Worm (Caenorhabditis elegans) whole organism, young adult: ENCODE results near the gene Y53F4B.27.

Experiments
- F10E7.11 ChIP-seq: sonication (generic microtip); optimal IDR thresholded peaks from 2 replicates; lab custom pipeline; 2017; ENCODE audit warnings: mild to moderate bottlenecking, missing genetic modification characterization, moderate library complexity, missing compliant biosample characterization
- F49E8.2 ChIP-seq: sonication (generic microtip); optimal IDR thresholded peaks from 3 replicates; lab custom pipeline; 2017; ENCODE audit warnings: missing genetic modification characterization, mild to moderate bottlenecking, missing compliant biosample characterization, antibody characterized with exemption, moderate library complexity; ENCODE audit not compliant: insufficient read depth
- F55B11.4 ChIP-seq: sonication (generic microtip); optimal IDR thresholded peaks from 2 replicates; lab custom pipeline; 2016; ENCODE audit warnings: missing compliant biosample characterization, missing genetic modification characterization, borderline replicate concordance; ENCODE audit not compliant: insufficient read depth
- F57A8.1 ChIP-seq: fragments of 200-800 bp; sonication (Bioruptor generic); optimal IDR thresholded peaks from 2 replicates; lab custom pipeline; 2018; ENCODE audit warnings: mild to moderate bottlenecking, missing genetic modification characterization, moderate library complexity, missing compliant biosample characterization
- K12H6.12 ChIP-seq: fragments of 200-800 bp; sonication (Bioruptor generic); optimal IDR thresholded peaks from 2 replicates; lab custom pipeline; 2018; ENCODE audit warnings: mild to moderate bottlenecking, missing genetic modification characterization, missing compliant biosample characterization
- Y53F4B.3 ChIP-seq: fragments of 200-800 bp; sonication (Bioruptor generic); IDR thresholded peaks from 2 replicates; pipeline ENCODE4 v1.3.6; 2022; ENCODE audit warnings: missing genetic modification reagents, missing genetic modification characterization, missing compliant biosample characterization
- ZK185.1 ChIP-seq: sonication (generic microtip); optimal IDR thresholded peaks from 2 replicates; lab custom pipeline; 2016; ENCODE audit warnings: mild to moderate bottlenecking, missing genetic modification characterization, missing compliant biosample characterization; ENCODE audit not compliant: poor library complexity, severe bottlenecking
- aptf-2 ChIP-seq: fragments of 200-800 bp; sonication (Bioruptor generic); conservative IDR thresholded peaks from 2 replicates; pipeline ENCODE4 v1.3.6; 2022; ENCODE audit warnings: missing genetic modification reagents, missing genetic modification characterization, missing compliant biosample characterization
- aptf-3 ChIP-seq: fragments of 200-800 bp; sonication (Bioruptor generic); IDR thresholded peaks from 2 replicates; pipeline ENCODE4 v1.3.6; 2022; ENCODE audit warnings: missing genetic modification characterization, missing compliant biosample characterization
- atf-7 ChIP-seq: sonication (generic microtip); optimal IDR thresholded peaks from 2 replicates; lab custom pipeline; 2017; ENCODE audit warnings: mild to moderate bottlenecking, missing genetic modification characterization, missing compliant biosample characterization
- attf-3 ChIP-seq: fragments of 200-800 bp; sonication (Bioruptor generic); conservative IDR thresholded peaks from 2 replicates; pipeline ENCODE4 v1.3.6; 2022; ENCODE audit warnings: missing genetic modification reagents, missing genetic modification characterization, missing compliant biosample characterization
- attf-5 ChIP-seq: fragments of 200-800 bp; sonication (Bioruptor generic); optimal IDR thresholded peaks from 2 replicates; lab custom pipeline; 2018; ENCODE audit warnings: mild to moderate bottlenecking, missing genetic modification characterization, missing compliant biosample characterization
- attf-6 ChIP-seq: fragments of 200-800 bp; sonication (Bioruptor generic); IDR thresholded peaks from 2 replicates; pipeline ENCODE4 v1.3.6; 2022; ENCODE audit warnings: missing genetic modification reagents, missing genetic modification characterization, missing compliant biosample characterization
- bed-2 ChIP-seq: fragments of 200-800 bp; sonication (Bioruptor generic); IDR thresholded peaks from 2 replicates; pipeline ENCODE4 v1.3.6; 2022; ENCODE audit warnings: missing genetic modification reagents, missing genetic modification characterization, missing compliant biosample characterization
- ccch-3 ChIP-seq: fragments of 200-800 bp; sonication (Bioruptor generic); optimal IDR thresholded peaks from 2 replicates; lab custom pipeline; 2018; ENCODE audit warnings: mild to moderate bottlenecking, missing genetic modification characterization, missing compliant biosample characterization
- cebp-1 ChIP-seq, 2 experiments: fragments of 200-800 bp in 1 of 2; sonication (Bioruptor generic) in 1 of 2; sonication (generic microtip) in 1 of 2; IDR thresholded peaks in 1 of 2; optimal IDR thresholded peaks in 1 of 2; 2 replicates each; pipeline versions ENCODE4 v1.3.6 to Lab custom; 2017 to 2022; ENCODE audit warnings: missing compliant biosample characterization in 2 of 2, missing genetic modification characterization in 2 of 2, mild to moderate bottlenecking in 1 of 2, missing genetic modification reagents in 1 of 2, moderate library complexity in 1 of 2
- ceh-100 ChIP-seq: fragments of 200-800 bp; sonication (Bioruptor generic); IDR thresholded peaks from 2 replicates; pipeline ENCODE4 v1.3.6; 2022; ENCODE audit warnings: missing genetic modification reagents, missing genetic modification characterization, missing compliant biosample characterization
- ceh-27 ChIP-seq: fragments of 200-800 bp; sonication (Bioruptor generic); optimal IDR thresholded peaks from 2 replicates; lab custom pipeline; 2018; ENCODE audit warnings: mild to moderate bottlenecking, missing genetic modification characterization, moderate library complexity, missing compliant biosample characterization
- ceh-91 ChIP-seq: fragments of 200-800 bp; sonication (Bioruptor generic); IDR thresholded peaks from 2 replicates; pipeline ENCODE4 v1.3.6; 2022; ENCODE audit warnings: missing genetic modification reagents, missing genetic modification characterization, missing compliant biosample characterization
- chd-7 ChIP-seq: sonication (generic microtip); optimal IDR thresholded peaks from 2 replicates; lab custom pipeline; 2016; ENCODE audit warnings: mild to moderate bottlenecking, missing genetic modification characterization, moderate library complexity, missing compliant biosample characterization
- dox-1 ChIP-seq: fragments of 200-800 bp; sonication (Bioruptor generic); IDR thresholded peaks from 2 replicates; pipeline ENCODE4 v1.3.6; 2022; ENCODE audit warnings: missing genetic modification reagents, missing genetic modification characterization, missing compliant biosample characterization
- dpff-1 ChIP-seq: sonication (generic microtip); optimal IDR thresholded peaks from 2 replicates; lab custom pipeline; 2017; ENCODE audit warnings: mild to moderate bottlenecking, missing genetic modification characterization, missing compliant biosample characterization
- dpl-1 ChIP-seq: fragments of 150-350 bp; optimal IDR thresholded peaks from 2 replicates; lab custom pipeline; 2014; ENCODE audit warnings: missing biosample characterization, missing genetic modification reagents, missing genetic modification characterization
- egl-44 ChIP-seq: fragments of 200-800 bp; sonication (Bioruptor generic); IDR thresholded peaks from 2 replicates; pipeline ENCODE4 v1.3.6; 2022; ENCODE audit warnings: missing genetic modification reagents, missing genetic modification characterization, missing compliant biosample characterization
- egrh-3 ChIP-seq: fragments of 200-800 bp; sonication (Bioruptor generic); IDR thresholded peaks from 2 replicates; pipeline ENCODE4 v1.3.6; 2022; ENCODE audit warnings: missing genetic modification reagents, missing genetic modification characterization, missing compliant biosample characterization
- gei-17 ChIP-seq: fragments of 200-800 bp; sonication (Bioruptor generic); optimal IDR thresholded peaks from 2 replicates; lab custom pipeline; 2018; ENCODE audit warnings: mild to moderate bottlenecking, missing genetic modification characterization, missing compliant biosample characterization
- hmg-1.2 ChIP-seq: fragments of 200-800 bp; sonication (Bioruptor generic); IDR thresholded peaks from 2 replicates; pipeline ENCODE4 v1.3.6; 2022; ENCODE audit warnings: missing genetic modification reagents, missing genetic modification characterization, missing compliant biosample characterization
- let-607 ChIP-seq, 2 experiments: fragments of 200-800 bp in 1 of 2; sonication (Bioruptor generic) in 1 of 2; sonication (generic microtip) in 1 of 2; optimal IDR thresholded peaks; 2 replicates each; lab custom pipeline; 2016 to 2018; ENCODE audit warnings: mild to moderate bottlenecking in 2 of 2, missing compliant biosample characterization in 2 of 2, missing genetic modification characterization in 2 of 2, moderate library complexity in 2 of 2, missing genotype in 1 of 2
- madf-10 ChIP-seq: sonication (generic microtip); optimal IDR thresholded peaks from 2 replicates; lab custom pipeline; 2016; ENCODE audit warnings: mild to moderate bottlenecking, missing genetic modification characterization, missing compliant biosample characterization
- madf-3 ChIP-seq: fragments of 200-800 bp; sonication (Bioruptor generic); IDR thresholded peaks from 2 replicates; pipeline ENCODE4 v1.3.6; 2022; ENCODE audit warnings: missing genetic modification reagents, missing genetic modification characterization, missing compliant biosample characterization
- mcd-1 ChIP-seq: fragments of 200-800 bp; sonication (Bioruptor generic); IDR thresholded peaks from 2 replicates; pipeline ENCODE4 v1.3.6; 2022; ENCODE audit warnings: missing genetic modification reagents, missing genetic modification characterization, missing compliant biosample characterization
- mel-28 ChIP-seq: sonication (generic microtip); optimal IDR thresholded peaks from 2 replicates; lab custom pipeline; 2016; ENCODE audit warnings: borderline replicate concordance, mild to moderate bottlenecking, missing genetic modification characterization, missing compliant biosample characterization
- nhr-27 ChIP-seq: fragments of 200-800 bp; sonication (Bioruptor generic); optimal IDR thresholded peaks from 2 replicates; lab custom pipeline; 2018; ENCODE audit warnings: mild to moderate bottlenecking, missing genetic modification characterization, moderate library complexity, missing compliant biosample characterization
- nhr-80 ChIP-seq: sonication (generic microtip); optimal IDR thresholded peaks from 2 replicates; lab custom pipeline; 2016; ENCODE audit warnings: missing genetic modification characterization, missing compliant biosample characterization
- pbrm-1 ChIP-seq: fragments of 200-800 bp; sonication (Bioruptor generic); IDR thresholded peaks from 2 replicates; pipeline ENCODE4 v1.3.6; 2022; ENCODE audit warnings: missing genetic modification reagents, missing genetic modification characterization, missing compliant biosample characterization
- repo-1 ChIP-seq: sonication (generic microtip); optimal IDR thresholded peaks from 2 replicates; lab custom pipeline; 2017; ENCODE audit warnings: mild to moderate bottlenecking, missing genetic modification characterization, missing compliant biosample characterization
- sdz-38 ChIP-seq: sonication (generic microtip); optimal IDR thresholded peaks from 2 replicates; lab custom pipeline; 2016; ENCODE audit warnings: missing genotype, missing genetic modification characterization, missing compliant biosample characterization
- snpc-1.3 ChIP-seq: sonication (generic microtip); optimal IDR thresholded peaks from 2 replicates; lab custom pipeline; 2017; ENCODE audit warnings: missing genetic modification characterization, mild to moderate bottlenecking, missing compliant biosample characterization, antibody characterized with exemption, moderate library complexity, missing genotype, missing genetic modification reagents; ENCODE audit not compliant: insufficient read depth
- unc-130 ChIP-seq: sonication (generic microtip); optimal IDR thresholded peaks from 2 replicates; lab custom pipeline; 2016; ENCODE audit warnings: missing genetic modification reagents, missing genetic modification characterization, missing compliant biosample characterization
- unc-62 ChIP-seq: fragments of 150-350 bp; optimal IDR thresholded peaks from 2 replicates; lab custom pipeline; 2014; ENCODE audit warnings: missing biosample characterization, missing genetic modification reagents, missing genetic modification characterization
- zfh-2 ChIP-seq: fragments of 200-800 bp; sonication (Bioruptor generic); conservative IDR thresholded peaks from 2 replicates; pipeline ENCODE4 v1.3.6; 2022; ENCODE audit warnings: missing genetic modification reagents, missing genetic modification characterization, missing compliant biosample characterization
- ztf-18 ChIP-seq: sonication (generic microtip); optimal IDR thresholded peaks from 2 replicates; lab custom pipeline; 2016; ENCODE audit warnings: missing genotype, mild to moderate bottlenecking, missing genetic modification characterization, missing compliant biosample characterization
- ztf-22 ChIP-seq: fragments of 200-800 bp; sonication (Bioruptor generic); optimal IDR thresholded peaks from 2 replicates; lab custom pipeline; 2018; ENCODE audit warnings: mild to moderate bottlenecking, missing genetic modification characterization, moderate library complexity, missing compliant biosample characterization
- ztf-28 ChIP-seq: fragments of 200-800 bp; sonication (Bioruptor generic); IDR thresholded peaks from 2 replicates; pipeline ENCODE4 v1.3.6; 2022; ENCODE audit warnings: missing genetic modification reagents, missing genetic modification characterization, missing compliant biosample characterization
- ztf-3 ChIP-seq: fragments of 200-800 bp; sonication (Bioruptor generic); optimal IDR thresholded peaks from 2 replicates; lab custom pipeline; 2018; ENCODE audit warnings: mild to moderate bottlenecking, missing genetic modification characterization, missing compliant biosample characterization

Y53F4B.27 gene

ce11 chrII:15193961-15194360 lies 48.3 kb downstream of the Y53F4B.27 start:
- TF ChIP-seq gei-17 (no peak), K12H6.12 (tag; lab: Kevin White, UChicago) (peak; percentile 32), F57A8.1 (no peak), ccch-3 (GFP tag; lab: Kevin White, UChicago) (no peak), nhr-27 (no peak), dpff-1 (no peak), mel-28 (tag; lab: Kevin White, UChicago) (no peak), hmg-1.2 (GFP tag; lab: Robert Waterston, UW) (peak; percentile 27; the same call in 1 of the 2 replicates), unc-130 (no peak), atf-7 (no peak), mcd-1 (GFP tag; lab: Robert Waterston, UW) (peak; percentile 5; the same call in 1 of the 2 replicates), repo-1 (tag; lab: Kevin White, UChicago) (no peak), unc-62 (no peak), ceh-100 (GFP tag; lab: Robert Waterston, UW) (no peak), chd-7 (tag; lab: Kevin White, UChicago) (no peak), ZK185.1 (tag; lab: Kevin White, UChicago) (no peak), aptf-2 (GFP tag; lab: Robert Waterston, UW) (no peak), nhr-80 (tag; lab: Kevin White, UChicago) (peak; percentile 86), sdz-38 (tag; lab: Kevin White, UChicago) (no peak), zfh-2 (peak; percentile 57), F49E8.2 (tag; lab: Kevin White, UChicago) (no peak), egrh-3 (GFP tag; lab: Robert Waterston, UW) (peak; percentile 32; the same call in 1 of the 2 replicates), ztf-18 (tag; lab: Kevin White, UChicago) (no peak), F55B11.4 (tag; lab: Kevin White, UChicago) (no peak), ztf-3 (no peak), attf-6 (GFP tag; lab: Robert Waterston, UW) (no peak), ztf-28 (GFP tag; lab: Robert Waterston, UW) (no peak), aptf-3 (GFP tag; lab: Robert Waterston, UW) (no peak), ceh-27 (GFP tag; lab: Kevin White, UChicago) (no peak), dpl-1 (GFP tag; lab: Kevin White, UChicago) (no peak), snpc-1.3 (tag; lab: Kevin White, UChicago) (no peak), attf-3 (no peak), let-607 (tag; optimal IDR thresholded peaks at IDR 0.05; lab: Kevin White, UChicago) (no peak), pbrm-1 (GFP tag; lab: Robert Waterston, UW) (no peak), ceh-91 (GFP tag; lab: Robert Waterston, UW) (no peak), egl-44 (GFP tag; lab: Robert Waterston, UW) (no peak), madf-3 (no peak), bed-2 (no peak), attf-5 (GFP tag; lab: Kevin White, UChicago) (peak; percentile 43), F10E7.11 (tag; lab: Kevin White, UChicago) (no peak), ztf-22 (GFP tag; lab: Kevin White, UChicago) (peak; percentile 26), madf-10 (tag; lab: Kevin White, UChicago) (no peak), dox-1 (GFP tag; lab: Robert Waterston, UW) (peak; percentile 37; the same call in 1 of the 2 replicates), cebp-1 (GFP tag; IDR thresholded peaks at IDR 0.05; lab: Robert Waterston, UW) (no peak), cebp-1 (tag; optimal IDR thresholded peaks at IDR 0.05; lab: Kevin White, UChicago) (peak; percentile 46), Y53F4B.3 (GFP tag; lab: Robert Waterston, UW) (no peak)
